Fruit fly (Drosophila melanogaster) whole organism, embryonic: ENCODE results near the gene CG11342.

Experiments
- Asciz ChIP-seq: fragments of 200-800 bp; sonication (Bioruptor generic); optimal IDR thresholded peaks from 2 replicates; lab custom pipeline; 2017; ENCODE audit warnings: missing biosample characterization, mild to moderate bottlenecking, missing genetic modification characterization, missing genetic modification reagents
- Blimp-1 ChIP-seq: fragments of 200-800 bp; sonication (Bioruptor generic); optimal IDR thresholded peaks from 3 replicates; lab custom pipeline; 2018; ENCODE audit warnings: missing biosample characterization, missing genetic modification characterization, mild to moderate bottlenecking, moderate library complexity, missing genetic modification reagents
- CG10267 ChIP-seq: fragments of 200-800 bp; sonication (Bioruptor generic); optimal IDR thresholded peaks from 2 replicates; lab custom pipeline; 2018; ENCODE audit warnings: missing biosample characterization, mild to moderate bottlenecking, missing genetic modification characterization, moderate library complexity
- CG10366 ChIP-seq: fragments of 200-800 bp; sonication (Bioruptor generic); IDR thresholded peaks from 2 replicates; pipeline ENCODE4 v1.3.6; 2022; ENCODE audit warnings: missing biosample characterization, missing genetic modification characterization
- CG10979 ChIP-seq: fragments of 200-800 bp; sonication (Bioruptor generic); optimal IDR thresholded peaks from 2 replicates; lab custom pipeline; 2018; ENCODE audit warnings: missing biosample characterization, mild to moderate bottlenecking, missing genetic modification characterization, moderate library complexity
- CG11695 ChIP-seq: fragments of 200-800 bp; sonication (Bioruptor generic); IDR thresholded peaks from 3 replicates; pipeline ENCODE4 v1.3.6; 2022; ENCODE audit warnings: missing biosample characterization, missing genetic modification characterization
- CG12391 ChIP-seq: fragments of 200-800 bp; sonication (Bioruptor generic); optimal IDR thresholded peaks from 3 replicates; lab custom pipeline; 2018; ENCODE audit warnings: missing biosample characterization, mild to moderate bottlenecking, missing genetic modification characterization, moderate library complexity
- CG14441 ChIP-seq: fragments of 200-800 bp; sonication (Bioruptor generic); IDR thresholded peaks from 2 replicates; pipeline ENCODE4 v1.3.6; 2022; ENCODE audit warnings: missing biosample characterization, missing genetic modification characterization
- CG14667 ChIP-seq: fragments of 200-800 bp; sonication (Bioruptor generic); IDR thresholded peaks from 2 replicates; pipeline ENCODE4 v1.3.6; 2022; ENCODE audit warnings: missing biosample characterization, missing genetic modification characterization
- CG15269 ChIP-seq: fragments of 200-800 bp; sonication (Bioruptor generic); optimal IDR thresholded peaks from 2 replicates; lab custom pipeline; 2018; ENCODE audit warnings: missing biosample characterization, mild to moderate bottlenecking, missing genetic modification characterization, moderate library complexity
- CG1603 ChIP-seq: fragments of 200-800 bp; sonication (Bioruptor generic); optimal IDR thresholded peaks from 2 replicates; lab custom pipeline; 2019; ENCODE audit warnings: missing biosample characterization, mild to moderate bottlenecking, missing genetic modification characterization, moderate library complexity
- CG17359 ChIP-seq: fragments of 200-800 bp; sonication (Bioruptor generic); optimal IDR thresholded peaks from 3 replicates; lab custom pipeline; 2018; ENCODE audit warnings: missing biosample characterization, mild to moderate bottlenecking, missing genetic modification characterization, moderate library complexity
- CG17385 ChIP-seq: fragments of 200-800 bp; sonication (Bioruptor generic); optimal IDR thresholded peaks from 3 replicates; lab custom pipeline; 2018; ENCODE audit warnings: missing biosample characterization, mild to moderate bottlenecking, missing genetic modification characterization
- CG17802 ChIP-seq: fragments of 200-800 bp; sonication (Bioruptor generic); optimal IDR thresholded peaks from 2 replicates; lab custom pipeline; 2018; ENCODE audit warnings: missing biosample characterization, mild to moderate bottlenecking, missing genetic modification characterization, moderate library complexity
- CG17912 ChIP-seq: fragments of 200-800 bp; sonication (Bioruptor generic); optimal IDR thresholded peaks from 2 replicates; lab custom pipeline; 2018; ENCODE audit warnings: missing biosample characterization, mild to moderate bottlenecking, missing genetic modification characterization
- CG2712 ChIP-seq: fragments of 200-800 bp; optimal IDR thresholded peaks from 3 replicates; lab custom pipeline; 2019; ENCODE audit warnings: missing biosample characterization, mild to moderate bottlenecking, missing genetic modification characterization, moderate library complexity
- CG30403 ChIP-seq: fragments of 200-800 bp; sonication (Bioruptor generic); optimal IDR thresholded peaks from 3 replicates; lab custom pipeline; 2016; ENCODE audit warnings: missing biosample characterization, missing genetic modification characterization
- CG3407 ChIP-seq: fragments of 200-800 bp; sonication (Bioruptor generic); optimal IDR thresholded peaks from 2 replicates; lab custom pipeline; 2018; ENCODE audit warnings: missing biosample characterization, mild to moderate bottlenecking, missing genetic modification characterization
- CG5180 ChIP-seq: fragments of 200-800 bp; sonication (Bioruptor generic); optimal IDR thresholded peaks from 3 replicates; lab custom pipeline; 2017; ENCODE audit warnings: missing biosample characterization, missing genetic modification characterization, mild to moderate bottlenecking, moderate library complexity, missing genetic modification reagents
- CG6689 ChIP-seq: fragments of 200-800 bp; sonication (Bioruptor generic); IDR thresholded peaks from 2 replicates; pipeline ENCODE4 v1.3.6; 2022; ENCODE audit warnings: missing biosample characterization, missing genetic modification characterization
- CG7839 ChIP-seq: fragments of 200-800 bp; sonication (Bioruptor generic); optimal IDR thresholded peaks from 3 replicates; lab custom pipeline; 2018; ENCODE audit warnings: missing biosample characterization, mild to moderate bottlenecking, missing genetic modification characterization, moderate library complexity
- CG8089 ChIP-seq: fragments of 200-800 bp; sonication (Bioruptor generic); optimal IDR thresholded peaks from 3 replicates; lab custom pipeline; 2016; ENCODE audit warnings: missing biosample characterization, missing genetic modification characterization
- CG8281 ChIP-seq: fragments of 200-800 bp; sonication (Bioruptor generic); optimal IDR thresholded peaks from 2 replicates; lab custom pipeline; 2018; ENCODE audit warnings: missing biosample characterization, mild to moderate bottlenecking, missing genetic modification characterization, moderate library complexity
- CG9817 ChIP-seq: fragments of 200-800 bp; sonication (Bioruptor generic); optimal IDR thresholded peaks from 2 replicates; lab custom pipeline; 2018; ENCODE audit warnings: missing biosample characterization, mild to moderate bottlenecking, missing genetic modification characterization, moderate library complexity
- HLH3B ChIP-seq: fragments of 200-800 bp; sonication (Bioruptor generic); IDR thresholded peaks from 2 replicates; pipeline ENCODE4 v1.3.6; 2022; ENCODE audit warnings: missing biosample characterization, missing genetic modification characterization
- MBD-R2 ChIP-seq: fragments of 200-800 bp; sonication (Bioruptor generic); IDR thresholded peaks from 2 replicates; pipeline ENCODE4 v1.3.6; 2022; ENCODE audit warnings: missing biosample characterization, missing genetic modification characterization
- Med ChIP-seq: fragments of 200-800 bp; sonication (Bioruptor generic); peaks from one replicate; lab custom pipeline; 2016; ENCODE audit warnings: missing biosample characterization, missing genetic modification characterization, mild to moderate bottlenecking, inconsistent platforms, moderate library complexity
- Oli ChIP-seq: fragments of 200-800 bp; sonication (Bioruptor generic); optimal IDR thresholded peaks from 2 replicates; lab custom pipeline; 2018; ENCODE audit warnings: missing biosample characterization, mild to moderate bottlenecking, missing genetic modification characterization, moderate library complexity
- Ravus ChIP-seq: fragments of 200-800 bp; sonication (Bioruptor generic); IDR thresholded peaks from 2 replicates; pipeline ENCODE4 v1.3.6; 2022; ENCODE audit warnings: missing biosample characterization, missing genetic modification characterization
- Side ChIP-seq: fragments of 200-800 bp; sonication (Bioruptor generic); optimal IDR thresholded peaks from 2 replicates; lab custom pipeline; 2016; ENCODE audit warnings: missing biosample characterization, missing genetic modification characterization
- Xbp1 ChIP-seq: fragments of 200-800 bp; sonication (Bioruptor generic); optimal IDR thresholded peaks from 3 replicates; lab custom pipeline; 2016; ENCODE audit warnings: missing biosample characterization, mild to moderate bottlenecking, missing genetic modification characterization
- ara ChIP-seq: fragments of 200-800 bp; sonication (Bioruptor generic); IDR thresholded peaks from 2 replicates; pipeline ENCODE4 v1.3.6; 2022; ENCODE audit warnings: missing biosample characterization, missing genetic modification characterization
- az2 ChIP-seq: fragments of 200-800 bp; sonication (Bioruptor generic); optimal IDR thresholded peaks from 3 replicates; lab custom pipeline; 2016; ENCODE audit warnings: missing biosample characterization, missing genetic modification characterization
- dysf ChIP-seq: fragments of 200-800 bp; sonication (Bioruptor generic); IDR thresholded peaks from 3 replicates; pipeline ENCODE4 v1.3.6; 2022; ENCODE audit warnings: missing biosample characterization, missing genetic modification characterization
- esg ChIP-seq: fragments of 200-800 bp; sonication (Bioruptor generic); conservative IDR thresholded peaks from 2 replicates; pipeline ENCODE4 v1.3.6; 2022; ENCODE audit warnings: missing biosample characterization, missing genetic modification characterization
- grau ChIP-seq: fragments of 200-800 bp; optimal IDR thresholded peaks from 3 replicates; lab custom pipeline; 2019; ENCODE audit warnings: missing biosample characterization, mild to moderate bottlenecking, missing genetic modification characterization, moderate library complexity
- her ChIP-seq: fragments of 200-800 bp; sonication (Bioruptor generic); optimal IDR thresholded peaks from 2 replicates; lab custom pipeline; 2016; ENCODE audit warnings: missing biosample characterization, missing genetic modification characterization
- knrl ChIP-seq: fragments of 200-800 bp; sonication (Bioruptor generic); IDR thresholded peaks from 3 replicates; pipeline ENCODE4 v1.3.6; 2022; ENCODE audit warnings: missing biosample characterization, missing genetic modification characterization; ENCODE audit not compliant: partially characterized antibody
- lab ChIP-seq: fragments of 200-800 bp; sonication (Bioruptor generic); optimal IDR thresholded peaks from 3 replicates; lab custom pipeline; 2017; ENCODE audit warnings: missing biosample characterization, missing genetic modification characterization, mild to moderate bottlenecking, moderate library complexity, missing genetic modification reagents
- lmd ChIP-seq: fragments of 200-800 bp; sonication (Bioruptor generic); IDR thresholded peaks from 2 replicates; pipeline ENCODE4 v1.3.6; 2022; ENCODE audit warnings: missing biosample characterization, missing genetic modification characterization
- onecut ChIP-seq: fragments of 200-800 bp; sonication (Bioruptor generic); IDR thresholded peaks from 2 replicates; pipeline ENCODE4 v1.3.6; 2022; ENCODE audit warnings: missing biosample characterization, missing genetic modification characterization
- pan ChIP-seq, 4 experiments: fragments of >200 bp in 3 of 4; fragments of 200-800 bp in 1 of 4; sonication (Bioruptor generic) in 1 of 4; optimal IDR thresholded peaks in 3 of 4; IDR thresholded peaks in 1 of 4; 2 replicates each; pipeline versions ENCODE4 v1.3.6 to Lab custom; 2017 to 2022; ENCODE audit warnings: missing biosample characterization in 2 of 4, missing genetic modification characterization in 2 of 4, mixed read lengths in 1 of 4
- slbo ChIP-seq: fragments of 200-800 bp; sonication (Bioruptor generic); IDR thresholded peaks from 2 replicates; pipeline ENCODE4 v1.3.6; 2022; ENCODE audit warnings: missing biosample characterization, missing genetic modification characterization
- ssp ChIP-seq: fragments of 200-800 bp; sonication (Bioruptor generic); IDR thresholded peaks from 2 replicates; pipeline ENCODE4 v1.3.6; 2022; ENCODE audit warnings: missing biosample characterization, missing genetic modification characterization
- vvl ChIP-seq: fragments of 200-800 bp; sonication (Bioruptor generic); IDR thresholded peaks from 2 replicates; pipeline ENCODE4 v1.3.6; 2022; ENCODE audit warnings: missing biosample characterization, missing genetic modification characterization
- zen ChIP-seq: fragments of 200-800 bp; sonication (Bioruptor generic); optimal IDR thresholded peaks from 3 replicates; lab custom pipeline; 2018; ENCODE audit warnings: missing biosample characterization, mild to moderate bottlenecking, missing genetic modification characterization, moderate library complexity

Gene CG11342

dm6 chr3L:4377496-4377895 lies 10.2 kb upstream of the CG11342 start (continued):
- TF ChIP-seq CG5180 (GFP tag; lab: Kevin White, UChicago) (peak; percentile 69), CG17802 (tag; lab: Kevin White, UChicago) (no peak), zen (no peak), CG17359 (tag; lab: Kevin White, UChicago) (no peak), knrl (GFP tag; lab: Robert Waterston, UW) (0 out of 3 replicates have a peak, but pooled peaks have one; percentile 8), ssp (GFP tag; lab: Robert Waterston, UW) (0 out of 2 replicates have a peak, but pooled peaks have one; percentile 5), MBD-R2 (no peak), Side (GFP tag; lab: Kevin White, UChicago) (no peak), ara (GFP tag; lab: Robert Waterston, UW) (no peak), Ravus (GFP tag; lab: Robert Waterston, UW) (no peak), CG11695 (GFP tag; lab: Robert Waterston, UW) (no peak)
- TF ChIP-seq, all 482 proteins: peak for 8

dm6 chr3L:4375675-4376366 lies 8.6 kb upstream of the CG11342 start:
- TF ChIP-seq az2 (peak; percentile 15), CG10979 (tag; lab: Kevin White, UChicago) (peak; percentile 29), her (no peak), CG14667 (no peak), CG15269 (tag; lab: Kevin White, UChicago) (peak; percentile 31), CG14441 (0 out of 2 replicates have a peak, but pooled peaks have one; percentile 18), CG6689 (GFP tag; lab: Robert Waterston, UW) (0 out of 2 replicates have a peak, but pooled peaks have one; percentile 15), vvl (GFP tag; lab: Robert Waterston, UW) (peak; percentile 50; the same call in 1 of the 2 replicates), Xbp1 (GFP tag; lab: Kevin White, UChicago) (peak; percentile 31), CG11695 (GFP tag; lab: Robert Waterston, UW) (no peak), grau (tag; lab: Kevin White, UChicago) (peak; percentile 31), Med (GFP tag; lab: Kevin White, UChicago) (peak; percentile 78), CG12391 (peak; percentile 2), CG17385 (GFP tag; lab: Kevin White, UChicago) (no peak), lab (GFP tag; lab: Kevin White, UChicago) (peak; percentile 6), CG7839 (tag; lab: Kevin White, UChicago) (peak; percentile 48), CG3407 (GFP tag; lab: Kevin White, UChicago) (peak; percentile 27), dysf (0 out of 3 replicates have a peak, but pooled peaks have one; percentile 38), CG8281 (tag; lab: Kevin White, UChicago) (peak; percentile 98), lmd (peak; percentile 34; the same call in 1 of the 2 replicates), CG9817 (tag; lab: Kevin White, UChicago) (peak; percentile 14), CG2712 (tag; lab: Kevin White, UChicago) (peak; percentile 32), CG30403 (GFP tag; lab: Kevin White, UChicago) (peak; percentile 20), slbo (GFP tag; lab: Robert Waterston, UW) (peak; percentile 46), Oli (tag; lab: Kevin White, UChicago) (peak; percentile 31), CG10366 (GFP tag; lab: Robert Waterston, UW) (peak; percentile 53), CG1603 (tag; lab: Kevin White, UChicago) (peak; percentile 51), CG10267 (tag; lab: Kevin White, UChicago) (no peak), pan (optimal IDR thresholded peaks at IDR 0.05; lab: Kevin White, UChicago) (no peak), pan (GFP tag; optimal IDR thresholded peaks at IDR 0.05 in 1 of 2, IDR thresholded peaks at IDR 0.05 in 1 of 2) (peak in 1 of 2 experiments; percentile 49), HLH3B (peak; percentile 40; the same call in 1 of the 2 replicates), Asciz (GFP tag; lab: Kevin White, UChicago) (peak; percentile 1), CG17912 (GFP tag; lab: Kevin White, UChicago) (no peak), esg (GFP tag; lab: Robert Waterston, UW) (peak; percentile 37; the same call in 1 of the 2 replicates), CG8089 (GFP tag; lab: Kevin White, UChicago) (no peak), onecut (GFP tag; lab: Robert Waterston, UW) (0 out of 2 replicates have a peak, but pooled peaks have one; percentile 8), Blimp-1 (peak; percentile 21)
